Worm (Caenorhabditis elegans): ENCODE results near the gene F43B10.1.
A peak's percentile ranks its signal among the peaks of the same experiment; 100 is the strongest.

The F43B10.1 gene

ce11 chrX:16611333-16612043 is 51.1 kb downstream of the F43B10.1 start (continued):
- TF ChIP-seq che-1 (tag; optimal IDR thresholded peaks at IDR 0.05) = no peak

- TF ChIP-seq hlh-15 (tag; optimal IDR thresholded peaks at IDR 0.05) (no peak), hlh-13 (GFP tag; optimal IDR thresholded peaks at IDR 0.05) (no peak), sdc-2 (tag; optimal IDR thresholded peaks at IDR 0.05) (no peak), ets-4 (tag; optimal IDR thresholded peaks at IDR 0.05) (no peak), tbx-2 (tag; optimal IDR thresholded peaks at IDR 0.05) (no peak), ttx-3 (tag; optimal IDR thresholded peaks at IDR 0.05) (no peak), K02D7.2 (tag; optimal IDR thresholded peaks at IDR 0.05) (no peak), fkh-6 (tag; optimal IDR thresholded peaks at IDR 0.05) (no peak), zip-5 (tag; optimal IDR thresholded peaks at IDR 0.05) (no peak), gmeb-2 (tag; optimal IDR thresholded peaks at IDR 0.05) (no peak), nfya-1 (tag; optimal IDR thresholded peaks at IDR 0.05) (no peak), odd-2 (tag; optimal IDR thresholded peaks at IDR 0.05) (no peak), ceh-6 (GFP tag; optimal IDR thresholded peaks at IDR 0.05) (no peak), fkh-10 (GFP tag; optimal IDR thresholded peaks at IDR 0.05) (no peak), ceh-22 (tag; optimal IDR thresholded peaks at IDR 0.05) (no peak), sox-2 (GFP tag; IDR thresholded peaks at IDR 0.05) (no peak), K09A11.1 (tag; optimal IDR thresholded peaks at IDR 0.05; ENCODE audit: insufficient read depth) (no peak)
Measured at ce11 chrX:16609424-16609823, 53.2 kb downstream of the F43B10.1 start, which contains the start of gene F59C12.3. Gene F59C12.3, minus strand, starts transcription at chrX:16609524.

- TF ChIP-seq ets-4 (tag; optimal IDR thresholded peaks at IDR 0.05) = no peak
- TF ChIP-seq ceh-31 (tag; optimal IDR thresholded peaks at IDR 0.05) = no peak
- no peak for TF ChIP-seq zip-5 (tag; optimal IDR thresholded peaks at IDR 0.05)
- no peak for TF ChIP-seq che-1 (tag; optimal IDR thresholded peaks at IDR 0.05)
- no peak for TF ChIP-seq npax-4 (tag; optimal IDR thresholded peaks at IDR 0.05)
- no peak for TF ChIP-seq ttx-3 (tag; optimal IDR thresholded peaks at IDR 0.05)
- no peak for TF ChIP-seq ceh-45 (GFP tag; IDR thresholded peaks at IDR 0.05)
- no peak for TF ChIP-seq rnt-1 (tag; optimal IDR thresholded peaks at IDR 0.05)
- TF ChIP-seq C08G9.2 (tag; optimal IDR thresholded peaks at IDR 0.05) = no peak
- TF ChIP-seq pqm-1 (tag; optimal IDR thresholded peaks at IDR 0.05) = no peak
- no peak for TF ChIP-seq ceh-6 (GFP tag; optimal IDR thresholded peaks at IDR 0.05)
- TF ChIP-seq unc-3 (GFP tag; conservative IDR thresholded peaks at IDR 0.05) = no peak
- no peak for TF ChIP-seq unc-3 (tag; optimal IDR thresholded peaks at IDR 0.05)
Measured at ce11 chrX:16607128-16607527, 55.5 kb downstream of the F43B10.1 start.

- TF ChIP-seq elt-4 (tag; optimal IDR thresholded peaks at IDR 0.05) = no peak
- TF ChIP-seq unc-42 (tag; optimal IDR thresholded peaks at IDR 0.05) = peak; percentile 9
- peak; percentile 58 for TF ChIP-seq ceh-6 (GFP tag; optimal IDR thresholded peaks at IDR 0.05)
- peak; percentile 44 for TF ChIP-seq nfya-1 (tag; optimal IDR thresholded peaks at IDR 0.05)
- TF ChIP-seq Y22D7AL.16 (tag; optimal IDR thresholded peaks at IDR 0.05) = peak; percentile 46
- TF ChIP-seq sdc-2 (tag; optimal IDR thresholded peaks at IDR 0.05) = peak; percentile 37
- peak; percentile 68; the same call in 1 of the 2 replicates for TF ChIP-seq unc-3 (GFP tag; conservative IDR thresholded peaks at IDR 0.05)
- peak; percentile 41 for TF ChIP-seq unc-3 (tag; optimal IDR thresholded peaks at IDR 0.05)
- TF ChIP-seq ztf-16 (tag; optimal IDR thresholded peaks at IDR 0.05) = peak; percentile 23
- TF ChIP-seq elt-2 (tag; optimal IDR thresholded peaks at IDR 0.05) = peak; percentile 59
- no peak for TF ChIP-seq T23F11.4 (GFP tag; optimal IDR thresholded peaks at IDR 0.05)
- peak; percentile 5 for TF ChIP-seq tbx-2 (tag; optimal IDR thresholded peaks at IDR 0.05)
- TF ChIP-seq ceh-22 (tag; optimal IDR thresholded peaks at IDR 0.05) = no peak
- no peak for TF ChIP-seq pqm-1 (tag; optimal IDR thresholded peaks at IDR 0.05)
- TF ChIP-seq ceh-31 (tag; optimal IDR thresholded peaks at IDR 0.05) = no peak
- TF ChIP-seq mec-3 (tag; optimal IDR thresholded peaks at IDR 0.05; ENCODE audit: borderline replicate concordance) = no peak
- TF ChIP-seq ttx-3 (tag; optimal IDR thresholded peaks at IDR 0.05) = peak; percentile 67
- TF ChIP-seq sox-2 (GFP tag; IDR thresholded peaks at IDR 0.05) = no peak
- TF ChIP-seq tbx-7 (tag; optimal IDR thresholded peaks at IDR 0.05) = no peak
- no peak for TF ChIP-seq nhr-11 (tag; optimal IDR thresholded peaks at IDR 0.05)
- peak; percentile 19 for TF ChIP-seq ceh-14 (tag; optimal IDR thresholded peaks at IDR 0.05)
- TF ChIP-seq K09A11.1 (tag; optimal IDR thresholded peaks at IDR 0.05; ENCODE audit: insufficient read depth) = peak; percentile 55
- TF ChIP-seq pat-9 (tag; optimal IDR thresholded peaks at IDR 0.05) = peak; percentile 63
- no peak for TF ChIP-seq ref-2 (tag; optimal IDR thresholded peaks at IDR 0.05)
- TF ChIP-seq zip-5 (tag; optimal IDR thresholded peaks at IDR 0.05) = peak; percentile 8
- TF ChIP-seq hlh-13 (GFP tag; optimal IDR thresholded peaks at IDR 0.05) = peak; percentile 14
- TF ChIP-seq dve-1 (tag; optimal IDR thresholded peaks at IDR 0.05) = no peak
- 0 out of 2 replicates have a peak, but pooled peaks have one; percentile 54 for TF ChIP-seq ceh-45 (GFP tag; IDR thresholded peaks at IDR 0.05)
- peak; percentile 46 for TF ChIP-seq unc-86 (tag; optimal IDR thresholded peaks at IDR 0.05)
- no peak for TF ChIP-seq nhr-232 (tag; optimal IDR thresholded peaks at IDR 0.05)
- no peak for TF ChIP-seq ceh-9 (tag; optimal IDR thresholded peaks at IDR 0.05)
- TF ChIP-seq syd-9 (tag; optimal IDR thresholded peaks at IDR 0.05) = no peak
- TF ChIP-seq ets-4 (tag; optimal IDR thresholded peaks at IDR 0.05) = no peak
- peak; percentile 26 for TF ChIP-seq hlh-15 (tag; optimal IDR thresholded peaks at IDR 0.05)
Measured at ce11 chrX:16604566-16604965, 58.1 kb downstream of the F43B10.1 start.

All from whole organism, late embryonic.